Fruit fly (Drosophila melanogaster) S2 (cell line): Measurements from ENCODE around the gene Myc.

Source experiments
- CG8478 ChIP-seq: fragments of >200 bp; optimal IDR thresholded peaks from 2 replicates; lab custom pipeline; 2018
- CTCF ChIP-seq, 2 experiments: fragments of >200 bp; optimal IDR thresholded peaks; 2 replicates each; lab custom pipeline; 2018

- TF ChIP-seq CTCF (optimal IDR thresholded peaks at IDR 0.05; lab: Kevin White, UChicago) (no peak), CG8478 (no peak)
Measured at dm6 chrX:3356289-3356688, 16.7 kb upstream of the Myc start.
